Worm (Caenorhabditis elegans): ENCODE measurements around the gene frpr-19.
A peak's percentile ranks its signal among the peaks of the same experiment; 100 is the strongest.

frpr-19 gene

DNA sequence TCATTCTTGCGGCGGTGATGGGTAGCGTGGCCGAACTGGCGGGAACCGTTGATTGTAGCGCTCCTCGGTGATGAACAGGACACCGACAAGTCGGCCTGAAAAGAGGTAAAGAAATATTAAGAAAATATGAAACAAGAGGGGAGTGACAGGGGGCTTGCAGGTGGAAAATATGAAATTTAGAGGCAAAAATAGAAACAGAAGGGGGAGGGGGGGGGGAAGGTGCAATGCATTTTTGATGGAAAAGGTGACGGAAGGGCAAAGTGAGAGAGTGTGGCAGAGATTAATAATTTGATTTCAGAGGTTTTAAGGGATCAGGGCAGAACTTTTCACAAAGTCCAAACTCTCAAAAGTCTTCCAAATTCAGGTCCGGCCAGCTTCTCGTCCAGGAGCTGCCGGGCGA, at the start of gene frpr-19:
TSS of gene frpr-19 (minus strand) at position 101 of the 400 bp plus-strand sequence.
- TF ChIP-seq R02D3.7 (tag; optimal IDR thresholded peaks at IDR 0.05) (no peak), Y55F3AM.14 (GFP tag; optimal IDR thresholded peaks at IDR 0.05) (no peak)

DNA sequence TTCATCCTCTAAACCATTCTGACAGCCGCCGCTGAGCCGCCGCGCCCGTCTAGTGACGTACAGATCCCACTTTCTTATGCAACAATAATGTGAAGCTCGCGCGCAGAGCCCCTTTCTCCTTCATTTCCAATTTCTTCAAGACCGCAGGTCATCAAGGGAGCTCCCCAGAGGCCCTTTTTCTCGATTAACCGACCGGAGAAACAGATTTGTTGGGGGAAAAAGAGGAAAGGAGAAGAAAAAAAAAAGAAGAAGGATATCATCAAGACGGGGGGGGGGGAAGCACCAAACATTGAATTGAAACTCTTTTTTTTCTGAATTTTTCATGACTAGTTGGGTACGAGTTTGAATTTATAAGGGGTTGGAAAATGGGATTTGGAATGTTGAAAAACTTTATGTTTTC, 45.9 kb upstream of the frpr-19 start:
- TF ChIP-seq Y55F3AM.14 (GFP tag; optimal IDR thresholded peaks at IDR 0.05) (no peak), ztf-1 (GFP tag; conservative IDR thresholded peaks at IDR 0.05) (no peak), elt-3 (tag; optimal IDR thresholded peaks at IDR 0.05) (no peak), gmeb-1 (tag; optimal IDR thresholded peaks at IDR 0.05) (no peak), F13H6.1 (tag; optimal IDR thresholded peaks at IDR 0.05) (no peak), skn-1 (tag; optimal IDR thresholded peaks at IDR 0.05) (no peak), unc-39 (tag; optimal IDR thresholded peaks at IDR 0.05) (no peak), elt-1 (tag; optimal IDR thresholded peaks at IDR 0.05) (no peak), egl-27 (tag; optimal IDR thresholded peaks at IDR 0.05) (no peak)

- TF ChIP-seq lsy-2 (tag; optimal IDR thresholded peaks at IDR 0.05) (peak in 1 of 2 experiments; percentile 34), nhr-129 (tag; optimal IDR thresholded peaks at IDR 0.05) (peak; percentile 46), C34F6.9 (tag; optimal IDR thresholded peaks at IDR 0.05) (peak; percentile 44), sma-9 (GFP tag; optimal IDR thresholded peaks at IDR 0.05) (peak; percentile 15), sma-9 (tag; optimal IDR thresholded peaks at IDR 0.05) (no peak), crh-2 (tag; optimal IDR thresholded peaks at IDR 0.05) (peak; percentile 22), mdl-1 (tag; optimal IDR thresholded peaks at IDR 0.05) (no peak)
These were observed 45.3 kb upstream of the frpr-19 start for ce11 chrIV:1826737-1827136.

- TF ChIP-seq zag-1 (tag; optimal IDR thresholded peaks at IDR 0.05): no peak
- peak; percentile 3 for TF ChIP-seq C34F6.9 (tag; optimal IDR thresholded peaks at IDR 0.05)
- no peak for TF ChIP-seq unc-55 (GFP tag; optimal IDR thresholded peaks at IDR 0.05)
- peak; percentile 15 for TF ChIP-seq sma-9 (GFP tag; optimal IDR thresholded peaks at IDR 0.05)
- TF ChIP-seq sma-9 (tag; optimal IDR thresholded peaks at IDR 0.05): no peak
- peak in 1 of 2 experiments; percentile 11 for TF ChIP-seq lsy-2 (tag; optimal IDR thresholded peaks at IDR 0.05)
- TF ChIP-seq elt-1 (tag; optimal IDR thresholded peaks at IDR 0.05): no peak
- peak; percentile 6 for TF ChIP-seq nhr-129 (tag; optimal IDR thresholded peaks at IDR 0.05)
- TF ChIP-seq nhr-10 (tag; optimal IDR thresholded peaks at IDR 0.05): no peak
These were observed 44.3 kb upstream of the frpr-19 start for ce11 chrIV:1825789-1826188.

- TF ChIP-seq sem-4 (tag; optimal IDR thresholded peaks at IDR 0.05): peak; percentile 45
- TF ChIP-seq peb-1 (tag; optimal IDR thresholded peaks at IDR 0.05): no peak
- no peak for TF ChIP-seq ztf-1 (GFP tag; conservative IDR thresholded peaks at IDR 0.05)
- TF ChIP-seq unc-62 (GFP tag; optimal IDR thresholded peaks at IDR 0.05): no peak
- no peak for TF ChIP-seq R02D3.7 (tag; optimal IDR thresholded peaks at IDR 0.05)
- no peak for TF ChIP-seq unc-39 (tag; optimal IDR thresholded peaks at IDR 0.05)
- peak in 1 of 2 experiments; percentile 69 for TF ChIP-seq mdl-1 (tag; optimal IDR thresholded peaks at IDR 0.05)
- TF ChIP-seq skn-1 (tag; optimal IDR thresholded peaks at IDR 0.05): no peak
- peak; percentile 41 for TF ChIP-seq fos-1 (tag; optimal IDR thresholded peaks at IDR 0.05)
- TF ChIP-seq ZK546.5 (tag; optimal IDR thresholded peaks at IDR 0.05): no peak
- peak; percentile 85 for TF ChIP-seq C34F6.9 (tag; optimal IDR thresholded peaks at IDR 0.05)
- no peak for TF ChIP-seq nhr-6 (tag; optimal IDR thresholded peaks at IDR 0.05)
- no peak for TF ChIP-seq elt-3 (tag; optimal IDR thresholded peaks at IDR 0.05)
- TF ChIP-seq nhr-77 (tag; optimal IDR thresholded peaks at IDR 0.05): no peak
- no peak for TF ChIP-seq nhr-237 (tag; optimal IDR thresholded peaks at IDR 0.05)
- no peak for TF ChIP-seq nhr-23 (tag; optimal IDR thresholded peaks at IDR 0.05)
- TF ChIP-seq mbf-1 (tag; optimal IDR thresholded peaks at IDR 0.05): no peak
- TF ChIP-seq nhr-10 (tag; optimal IDR thresholded peaks at IDR 0.05): no peak
- peak; percentile 75 for TF ChIP-seq sma-9 (GFP tag; optimal IDR thresholded peaks at IDR 0.05)
- no peak for TF ChIP-seq sma-9 (tag; optimal IDR thresholded peaks at IDR 0.05)
- peak; percentile 72 for TF ChIP-seq crh-2 (tag; optimal IDR thresholded peaks at IDR 0.05)
- TF ChIP-seq zag-1 (tag; optimal IDR thresholded peaks at IDR 0.05): peak; percentile 72
- no peak for TF ChIP-seq aly-2 (tag; optimal IDR thresholded peaks at IDR 0.05)
- peak; percentile 10 for TF ChIP-seq snpc-4 (tag; optimal IDR thresholded peaks at IDR 0.05)
- TF ChIP-seq alr-1 (tag; optimal IDR thresholded peaks at IDR 0.05): no peak
- no peak for TF ChIP-seq dmd-4 (tag; optimal IDR thresholded peaks at IDR 0.05)
- TF ChIP-seq nhr-129 (tag; optimal IDR thresholded peaks at IDR 0.05): peak; percentile 77
- TF ChIP-seq nhr-11 (tag; optimal IDR thresholded peaks at IDR 0.05): no peak
- TF ChIP-seq sma-3 (GFP tag; optimal IDR thresholded peaks at IDR 0.05): no peak
- no peak for TF ChIP-seq nhr-12 (tag; optimal IDR thresholded peaks at IDR 0.05)
- TF ChIP-seq lin-13 (GFP tag; optimal IDR thresholded peaks at IDR 0.05): peak; percentile 68
- TF ChIP-seq nhr-25 (tag; optimal IDR thresholded peaks at IDR 0.05): no peak
- peak; percentile 7 for TF ChIP-seq nhr-21 (tag; optimal IDR thresholded peaks at IDR 0.05)
- peak; percentile 49 for TF ChIP-seq Y55F3AM.14 (GFP tag; optimal IDR thresholded peaks at IDR 0.05)
- no peak for TF ChIP-seq lin-39 (tag; optimal IDR thresholded peaks at IDR 0.05)
- no peak for TF ChIP-seq ceh-16 (tag; optimal IDR thresholded peaks at IDR 0.05)
- TF ChIP-seq ama-1 (optimal IDR thresholded peaks at IDR 0.05): no peak
- no peak for TF ChIP-seq elt-1 (tag; optimal IDR thresholded peaks at IDR 0.05)
- TF ChIP-seq lsy-2 (tag; optimal IDR thresholded peaks at IDR 0.05): peak in 1 of 2 experiments; percentile 65
- TF ChIP-seq ceh-82 (tag; optimal IDR thresholded peaks at IDR 0.05): no peak
These were observed 42.6 kb upstream of the frpr-19 start, which contains the start of gene cmk-1 for ce11 chrIV:1824065-1824531. Gene cmk-1 (plus strand): TSS chrIV:1824481.

All from whole organism, L2 larva.